Fruit fly (Drosophila melanogaster) whole organism, pupa: ENCODE data around the gene dnd.

ENCODE experiments used
- CG14655 ChIP-seq: fragments of 200-800 bp; sonication (Bioruptor generic); optimal IDR thresholded peaks from 3 replicates; lab custom pipeline; 2017; ENCODE audit warnings: mild to moderate bottlenecking, missing biosample characterization, missing genetic modification reagents, missing genetic modification characterization
- CG4496 ChIP-seq: fragments of 200-800 bp; sonication (Bioruptor generic); IDR thresholded peaks from 3 replicates; pipeline ENCODE4 v1.3.6; 2022; ENCODE audit warnings: missing biosample characterization, missing genetic modification characterization
- CG8159 ChIP-seq: fragments of 200-800 bp; sonication (Bioruptor generic); optimal IDR thresholded peaks from 3 replicates; lab custom pipeline; 2018; ENCODE audit warnings: missing biosample characterization, mild to moderate bottlenecking, missing genetic modification characterization, moderate library complexity
- CG8301 ChIP-seq: fragments of 200-800 bp; sonication (Bioruptor generic); optimal IDR thresholded peaks from 2 replicates; lab custom pipeline; 2018; ENCODE audit warnings: missing biosample characterization, mild to moderate bottlenecking, missing genetic modification characterization
- CG9948 ChIP-seq: fragments of 200-800 bp; sonication (Bioruptor generic); optimal IDR thresholded peaks from 2 replicates; lab custom pipeline; 2018; ENCODE audit warnings: missing biosample characterization, mild to moderate bottlenecking, missing genetic modification characterization, moderate library complexity
- Ets98B ChIP-seq: fragments of 200-800 bp; sonication (Bioruptor generic); IDR thresholded peaks from 2 replicates; pipeline ENCODE4 v1.3.6; 2022; ENCODE audit warnings: missing biosample characterization, missing genetic modification characterization
- Pif1A ChIP-seq: fragments of 200-800 bp; sonication (Bioruptor generic); optimal IDR thresholded peaks from 3 replicates; lab custom pipeline; 2016; ENCODE audit warnings: missing biosample characterization, missing genetic modification characterization
- Pif1B ChIP-seq: fragments of 200-800 bp; sonication (Bioruptor generic); optimal IDR thresholded peaks from 3 replicates; lab custom pipeline; 2016; ENCODE audit warnings: missing biosample characterization, missing genetic modification characterization
- Snoo ChIP-seq: fragments of 200-800 bp; sonication (Bioruptor generic); optimal IDR thresholded peaks from 3 replicates; lab custom pipeline; 2017; ENCODE audit warnings: missing biosample characterization, mild to moderate bottlenecking, missing genetic modification characterization, inconsistent platforms
- fd96Ca ChIP-seq: fragments of 200-800 bp; sonication (Bioruptor generic); IDR thresholded peaks from 3 replicates; pipeline ENCODE4 v1.3.6; 2022; ENCODE audit warnings: missing biosample characterization, missing genetic modification characterization

DNA sequence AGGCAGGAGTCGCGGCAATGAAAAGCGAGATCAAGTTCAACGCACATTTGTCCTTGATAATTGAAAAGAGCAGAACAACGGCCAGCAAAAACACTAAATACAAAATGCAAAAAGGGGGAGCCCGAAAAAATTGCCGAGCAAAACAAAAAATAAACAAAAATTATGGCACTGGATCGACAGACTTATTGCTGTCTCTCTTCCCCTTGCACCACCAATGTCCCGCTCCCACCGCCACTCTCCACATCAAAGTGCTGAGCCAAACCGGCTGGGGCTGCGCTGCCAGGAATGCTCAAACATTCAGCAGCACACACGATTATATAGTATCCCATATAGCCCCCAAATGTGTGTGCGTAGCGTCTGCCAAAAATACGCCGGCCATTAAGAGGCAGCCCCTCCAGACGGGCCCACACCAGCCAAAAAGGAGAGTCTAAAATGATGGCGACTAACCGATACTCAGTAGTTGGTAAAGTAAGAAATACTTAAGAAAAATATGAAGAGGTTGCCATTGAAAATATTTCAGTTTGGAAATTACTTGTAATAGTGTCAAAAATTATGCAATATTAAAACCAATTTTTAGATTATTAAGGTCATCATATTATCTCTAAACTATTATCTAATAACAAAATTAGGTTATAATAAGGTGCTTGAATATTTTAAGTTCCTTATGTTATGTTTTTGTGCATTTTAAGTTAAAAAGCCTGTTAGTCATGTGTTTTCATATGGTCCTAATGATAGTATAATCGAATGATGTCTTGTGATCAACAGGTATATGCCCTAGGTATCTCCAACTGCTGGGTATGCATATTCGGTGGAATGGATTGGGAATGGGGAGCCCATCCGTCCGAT lies 34.4 kb upstream of the dnd start:
- TF ChIP-seq Pif1A (peak; percentile 64), CG14655 (GFP tag; lab: Kevin White, UChicago) (peak; percentile 76), CG9948 (peak; percentile 84), Snoo (peak; percentile 60), fd96Ca (GFP tag; lab: Robert Waterston, UW) (no peak), CG8301 (tag; lab: Kevin White, UChicago) (peak; percentile 46), CG4496 (GFP tag; lab: Robert Waterston, UW) (0 out of 3 replicates have a peak, but pooled peaks have one; percentile 43), Pif1B (peak; percentile 51), CG8159 (tag; lab: Kevin White, UChicago) (peak; percentile 90), Ets98B (no peak)
